Fruit fly (Drosophila melanogaster) whole organism, embryonic: ENCODE data around the gene CG9030.
A peak's percentile ranks its signal among the peaks of the same experiment; 100 is the strongest.

Experiments used
- Aef1 ChIP-seq: fragments of 200-800 bp; sonication (Bioruptor generic); IDR thresholded peaks from 3 replicates; pipeline ENCODE4 v1.3.6; 2022; ENCODE audit warnings: missing biosample characterization, missing genetic modification characterization
- Antp ChIP-seq: fragments of 200-800 bp; sonication (Bioruptor generic); optimal IDR thresholded peaks from 3 replicates; lab custom pipeline; 2016; ENCODE audit warnings: missing biosample characterization, missing genetic modification characterization
- Asciz ChIP-seq: fragments of 200-800 bp; sonication (Bioruptor generic); optimal IDR thresholded peaks from 2 replicates; lab custom pipeline; 2017; ENCODE audit warnings: missing biosample characterization, mild to moderate bottlenecking, missing genetic modification characterization, missing genetic modification reagents
- CG10209 ChIP-seq: fragments of 200-800 bp; sonication (Bioruptor generic); optimal IDR thresholded peaks from 3 replicates; lab custom pipeline; 2017; ENCODE audit warnings: missing biosample characterization, mild to moderate bottlenecking, missing genetic modification characterization, missing genetic modification reagents
- CG10321 ChIP-seq: fragments of 200-800 bp; sonication (Bioruptor generic); IDR thresholded peaks from 2 replicates; pipeline ENCODE4 v1.3.6; 2022; ENCODE audit warnings: missing biosample characterization, missing genetic modification characterization
- CG11696 ChIP-seq: fragments of 200-800 bp; sonication (Bioruptor generic); IDR thresholded peaks from 2 replicates; pipeline ENCODE4 v1.3.6; 2022; ENCODE audit warnings: missing biosample characterization, missing genetic modification characterization
- CG14965 ChIP-seq: fragments of 200-800 bp; sonication (Bioruptor generic); optimal IDR thresholded peaks from 2 replicates; lab custom pipeline; 2016; ENCODE audit warnings: missing biosample characterization, missing genetic modification characterization, borderline replicate concordance
- CG16815 ChIP-seq: fragments of 200-800 bp; sonication (Bioruptor generic); optimal IDR thresholded peaks from 3 replicates; lab custom pipeline; 2017; ENCODE audit warnings: missing biosample characterization, mild to moderate bottlenecking, missing genetic modification characterization
- CG17385 ChIP-seq: fragments of 200-800 bp; sonication (Bioruptor generic); optimal IDR thresholded peaks from 3 replicates; lab custom pipeline; 2018; ENCODE audit warnings: missing biosample characterization, mild to moderate bottlenecking, missing genetic modification characterization
- CG1792 ChIP-seq: fragments of 200-800 bp; sonication (Bioruptor generic); optimal IDR thresholded peaks from 2 replicates; lab custom pipeline; 2016; ENCODE audit warnings: missing biosample characterization, missing genetic modification characterization
- CG2678 ChIP-seq: fragments of 200-800 bp; sonication (Bioruptor generic); optimal IDR thresholded peaks from 3 replicates; lab custom pipeline; 2019; ENCODE audit warnings: missing biosample characterization, mild to moderate bottlenecking, missing genetic modification characterization, moderate library complexity
- CG2889 ChIP-seq: fragments of 200-800 bp; sonication (Bioruptor generic); IDR thresholded peaks from 3 replicates; pipeline ENCODE4 v1.3.6; 2022; ENCODE audit warnings: missing biosample characterization, missing genetic modification characterization
- CG3065 ChIP-seq: fragments of 200-800 bp; sonication (Bioruptor generic); optimal IDR thresholded peaks from 2 replicates; lab custom pipeline; 2016; ENCODE audit warnings: missing biosample characterization, missing genetic modification characterization
- CG3407 ChIP-seq: fragments of 200-800 bp; sonication (Bioruptor generic); optimal IDR thresholded peaks from 2 replicates; lab custom pipeline; 2018; ENCODE audit warnings: missing biosample characterization, mild to moderate bottlenecking, missing genetic modification characterization
- CG34376 ChIP-seq: fragments of 200-800 bp; sonication (Bioruptor generic); optimal IDR thresholded peaks from 2 replicates; lab custom pipeline; 2018; ENCODE audit warnings: missing biosample characterization, mild to moderate bottlenecking, missing genetic modification characterization
- CG8281 ChIP-seq: fragments of 200-800 bp; sonication (Bioruptor generic); optimal IDR thresholded peaks from 2 replicates; lab custom pipeline; 2018; ENCODE audit warnings: missing biosample characterization, mild to moderate bottlenecking, missing genetic modification characterization, moderate library complexity
- CG8478 ChIP-seq: fragments of >200 bp; optimal IDR thresholded peaks from 2 replicates; lab custom pipeline; 2018
- Dip3 ChIP-seq: fragments of 200-800 bp; sonication (Bioruptor generic); optimal IDR thresholded peaks from 3 replicates; lab custom pipeline; 2016; ENCODE audit warnings: missing biosample characterization, missing genetic modification characterization
- Dll ChIP-seq: fragments of 200-800 bp; sonication (Bioruptor generic); IDR thresholded peaks from 4 replicates; pipeline ENCODE4 v1.3.6; 2022; ENCODE audit warnings: missing biosample characterization, missing genetic modification characterization; ENCODE audit not compliant: partially characterized antibody
- Doc2 ChIP-seq: fragments of 200-800 bp; sonication (Bioruptor generic); IDR thresholded peaks from 2 replicates; pipeline ENCODE4 v1.3.6; 2022; ENCODE audit warnings: missing biosample characterization, missing genetic modification characterization
- Fer1 ChIP-seq: fragments of 200-800 bp; sonication (Bioruptor generic); optimal IDR thresholded peaks from 2 replicates; lab custom pipeline; 2017; ENCODE audit warnings: missing biosample characterization, mild to moderate bottlenecking, missing genetic modification characterization
- GATAe ChIP-seq: fragments of 200-800 bp; sonication (Bioruptor generic); conservative IDR thresholded peaks from 2 replicates; pipeline ENCODE4 v1.3.6; 2022; ENCODE audit warnings: missing biosample characterization, missing genetic modification characterization
- Hey ChIP-seq: fragments of 200-800 bp; sonication (Bioruptor generic); optimal IDR thresholded peaks from 3 replicates; lab custom pipeline; 2018; ENCODE audit warnings: missing biosample characterization, mild to moderate bottlenecking, missing genetic modification characterization
- HmgZ ChIP-seq: fragments of 200-800 bp; sonication (Bioruptor generic); optimal IDR thresholded peaks from 2 replicates; lab custom pipeline; 2018; ENCODE audit warnings: missing biosample characterization, mild to moderate bottlenecking, missing genetic modification characterization
- Jarid2 ChIP-seq: fragments of 200-800 bp; sonication (Bioruptor generic); optimal IDR thresholded peaks from 3 replicates; lab custom pipeline; 2017; ENCODE audit warnings: mild to moderate bottlenecking, missing biosample characterization, missing genetic modification reagents, missing genetic modification characterization
- Med ChIP-seq: fragments of 200-800 bp; sonication (Bioruptor generic); peaks from one replicate; lab custom pipeline; 2016; ENCODE audit warnings: missing biosample characterization, missing genetic modification characterization, mild to moderate bottlenecking, inconsistent platforms, moderate library complexity
- NK7.1 ChIP-seq: fragments of 200-800 bp; sonication (Bioruptor generic); optimal IDR thresholded peaks from 3 replicates; lab custom pipeline; 2016; ENCODE audit warnings: missing biosample characterization, missing genetic modification characterization
- Pdp1 ChIP-seq, 2 experiments: fragments of 200-800 bp; sonication (Bioruptor generic); optimal IDR thresholded peaks; 3 replicates each; lab custom pipeline; 2016; ENCODE audit warnings: missing biosample characterization in 2 of 2, missing genetic modification characterization in 2 of 2, mild to moderate bottlenecking in 1 of 2, moderate library complexity in 1 of 2
- Side ChIP-seq: fragments of 200-800 bp; sonication (Bioruptor generic); optimal IDR thresholded peaks from 2 replicates; lab custom pipeline; 2016; ENCODE audit warnings: missing biosample characterization, missing genetic modification characterization
- Sry-β ChIP-seq: fragments of 200-800 bp; sonication (Bioruptor generic); optimal IDR thresholded peaks from 2 replicates; lab custom pipeline; 2018; ENCODE audit warnings: missing biosample characterization, mild to moderate bottlenecking, missing genetic modification characterization, moderate library complexity
- Trl ChIP-seq, 3 experiments: fragments of >200 bp in 2 of 3; fragments of 200-800 bp in 1 of 3; sonication (Bioruptor generic) in 1 of 3; optimal IDR thresholded peaks; 2 replicates in 1 of 3; 3 replicates in 2 of 3; lab custom pipeline; 2016 to 2017; ENCODE audit warnings: missing biosample characterization in 1 of 3, missing genetic modification characterization in 1 of 3
- Vsx1 ChIP-seq: fragments of 200-800 bp; sonication (Bioruptor generic); optimal IDR thresholded peaks from 2 replicates; lab custom pipeline; 2017; ENCODE audit warnings: missing biosample characterization, mild to moderate bottlenecking, missing genetic modification characterization, missing genetic modification reagents
- abd-A ChIP-seq: fragments of 200-800 bp; sonication (Bioruptor generic); optimal IDR thresholded peaks from 3 replicates; lab custom pipeline; 2019; ENCODE audit warnings: missing biosample characterization, mild to moderate bottlenecking, missing genetic modification characterization, moderate library complexity
- exex ChIP-seq: fragments of 200-800 bp; sonication (Bioruptor generic); optimal IDR thresholded peaks from 4 replicates; lab custom pipeline; 2018; ENCODE audit warnings: missing biosample characterization, mild to moderate bottlenecking, missing genetic modification characterization, moderate library complexity
- grn ChIP-seq: fragments of 200-800 bp; sonication (Bioruptor generic); optimal IDR thresholded peaks from 3 replicates; lab custom pipeline; 2017; ENCODE audit warnings: missing biosample characterization, missing genetic modification characterization
- h ChIP-seq: fragments of >200 bp; optimal IDR thresholded peaks from 2 replicates; lab custom pipeline; 2017
- lola ChIP-seq, 3 experiments: fragments of >200 bp in 2 of 3; fragments of 200-800 bp in 1 of 3; sonication (Bioruptor generic) in 1 of 3; optimal IDR thresholded peaks; 2 replicates each; lab custom pipeline; 2017 to 2019; ENCODE audit warnings: missing biosample characterization in 3 of 3, missing genetic modification characterization in 3 of 3, mild to moderate bottlenecking in 1 of 3, moderate library complexity in 1 of 3
- mirr ChIP-seq: fragments of 200-800 bp; sonication (Bioruptor generic); optimal IDR thresholded peaks from 3 replicates; lab custom pipeline; 2018; ENCODE audit warnings: missing biosample characterization, mild to moderate bottlenecking, missing genetic modification characterization
- nom ChIP-seq: fragments of 200-800 bp; sonication (Bioruptor generic); optimal IDR thresholded peaks from 2 replicates; lab custom pipeline; 2017; ENCODE audit warnings: missing biosample characterization, missing genetic modification characterization, mild to moderate bottlenecking, moderate library complexity, missing genetic modification reagents
- pb ChIP-seq: fragments of 200-800 bp; sonication (Bioruptor generic); optimal IDR thresholded peaks from 3 replicates; lab custom pipeline; 2016; ENCODE audit warnings: missing biosample characterization, missing genetic modification characterization
- phol ChIP-seq: fragments of 200-800 bp; sonication (Bioruptor generic); optimal IDR thresholded peaks from 3 replicates; lab custom pipeline; 2018; ENCODE audit warnings: missing biosample characterization, mild to moderate bottlenecking, missing genetic modification characterization, moderate library complexity
- sd ChIP-seq: fragments of 200-800 bp; sonication (Bioruptor generic); optimal IDR thresholded peaks from 3 replicates; lab custom pipeline; 2018; ENCODE audit warnings: missing biosample characterization, mild to moderate bottlenecking, missing genetic modification characterization, moderate library complexity
- sens-2 ChIP-seq: fragments of 200-800 bp; sonication (Bioruptor generic); IDR thresholded peaks from 2 replicates; pipeline ENCODE4 v1.3.6; 2022; ENCODE audit warnings: missing biosample characterization, missing genetic modification characterization
- sug ChIP-seq: fragments of 200-800 bp; optimal IDR thresholded peaks from 2 replicates; lab custom pipeline; 2019; ENCODE audit warnings: missing biosample characterization, mild to moderate bottlenecking, missing genetic modification characterization, moderate library complexity
- twi ChIP-seq: fragments of 200-800 bp; optimal IDR thresholded peaks from 2 replicates; lab custom pipeline; 2019; ENCODE audit warnings: missing biosample characterization, mild to moderate bottlenecking, missing genetic modification characterization, moderate library complexity
- wor ChIP-seq: fragments of 200-800 bp; sonication (Bioruptor generic); IDR thresholded peaks from 2 replicates; pipeline ENCODE4 v1.3.6; 2022; ENCODE audit warnings: missing biosample characterization, missing genetic modification characterization
- z ChIP-seq: fragments of 200-800 bp; sonication (Bioruptor generic); IDR thresholded peaks from 3 replicates; pipeline ENCODE4 v1.3.6; 2022; ENCODE audit warnings: missing biosample characterization, missing genetic modification characterization

CG9030 gene

DNA sequence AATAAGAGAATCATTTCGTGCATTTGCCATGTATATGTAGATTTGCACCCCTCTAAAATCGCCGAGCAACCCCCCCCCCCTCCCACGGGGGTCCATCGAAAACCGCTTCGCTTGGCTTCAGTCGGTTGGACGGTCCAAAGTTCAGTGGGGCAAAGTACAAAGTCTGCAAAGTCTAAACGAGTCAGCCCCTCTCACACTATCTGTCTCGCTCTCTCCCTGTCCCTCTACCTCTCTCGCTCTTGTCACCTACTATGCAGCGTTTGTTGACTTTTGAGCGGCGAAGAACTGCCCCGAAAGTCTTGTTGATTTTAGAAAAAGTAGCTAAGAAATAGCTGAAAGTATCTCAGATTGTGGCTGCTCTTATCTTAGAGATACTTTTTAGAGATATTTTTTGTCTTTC, 7.5 kb downstream of the CG9030 start (continued):
- TF ChIP-seq abd-A (tag; lab: Kevin White, UChicago) (no peak), Dip3 (GFP tag; lab: Kevin White, UChicago) (peak; percentile 15), Jarid2 (GFP tag; lab: Kevin White, UChicago) (peak; percentile 47), h (lab: Kevin White, UChicago) (no peak), Trl (optimal IDR thresholded peaks at IDR 0.05; lab: Kevin White, UChicago) (peak in 1 of 2 experiments; percentile 10), Trl (GFP tag; optimal IDR thresholded peaks at IDR 0.05; lab: Kevin White, UChicago) (no peak), CG3407 (peak; percentile 40), CG14965 (GFP tag; lab: Kevin White, UChicago) (no peak), GATAe (GFP tag; lab: Robert Waterston, UW) (no peak), CG16815 (GFP tag; lab: Kevin White, UChicago) (no peak), CG8478 (lab: Kevin White, UChicago) (no peak), Fer1 (GFP tag; lab: Kevin White, UChicago) (peak; percentile 32), CG17385 (peak; percentile 26), CG10209 (GFP tag; lab: Kevin White, UChicago) (peak; percentile 7), Aef1 (0 out of 3 replicates have a peak, but pooled peaks have one; percentile 12), CG10321 (GFP tag; lab: Robert Waterston, UW) (peak; percentile 83), Side (GFP tag; lab: Kevin White, UChicago) (peak; percentile 0), pb (GFP tag; lab: Kevin White, UChicago) (peak; percentile 32), Asciz (GFP tag; lab: Kevin White, UChicago) (peak; percentile 55), z (peak; percentile 66; the same call in 1 of the 3 replicates)
- TF ChIP-seq, all 482 proteins: peak for 189

- TF ChIP-seq GATAe (GFP tag; lab: Robert Waterston, UW) (peak; percentile 46; the same call in 1 of the 2 replicates), CG8281 (tag; lab: Kevin White, UChicago) (no peak), CG34376 (GFP tag; lab: Kevin White, UChicago) (peak; percentile 38), phol (tag; lab: Kevin White, UChicago) (no peak), Hey (peak; percentile 52), grn (GFP tag; lab: Kevin White, UChicago) (peak; percentile 19), lola (GFP tag; optimal IDR thresholded peaks at IDR 0.05; lab: Kevin White, UChicago) (no peak), Vsx1 (peak; percentile 0), CG2678 (tag; lab: Kevin White, UChicago) (peak; percentile 21), mirr (GFP tag; lab: Kevin White, UChicago) (peak; percentile 86), wor (GFP tag; lab: Robert Waterston, UW) (no peak), CG1792 (no peak), sd (tag; lab: Kevin White, UChicago) (peak; percentile 93), sug (tag; lab: Kevin White, UChicago) (peak; percentile 97), exex (tag; lab: Kevin White, UChicago) (peak; percentile 88), Doc2 (GFP tag; lab: Robert Waterston, UW) (no peak), sens-2 (GFP tag; lab: Robert Waterston, UW) (peak; percentile 53; the same call in 1 of the 2 replicates), Pdp1 (GFP tag; optimal IDR thresholded peaks at IDR 0.05; lab: Kevin White, UChicago) (peak in 1 of 2 experiments; percentile 1), Fer1 (GFP tag; lab: Kevin White, UChicago) (peak; percentile 1), twi (tag; lab: Kevin White, UChicago) (peak; percentile 19)
Observed at dm6 chrX:14946522-14946921, 8.4 kb downstream of the CG9030 start.

dm6 chrX:14936250-14936649, 18.6 kb downstream of the CG9030 start:
- TF ChIP-seq HmgZ (tag; lab: Kevin White, UChicago) (no peak), nom (GFP tag; lab: Kevin White, UChicago) (peak; percentile 53), CG11696 (peak; percentile 41; the same call in 1 of the 2 replicates), Sry-β (GFP tag; lab: Kevin White, UChicago) (no peak), Dll (no peak), lola (GFP tag; optimal IDR thresholded peaks at IDR 0.05; lab: Kevin White, UChicago) (no peak), Antp (GFP tag; lab: Kevin White, UChicago) (no peak), CG2889 (GFP tag; lab: Robert Waterston, UW) (no peak), NK7.1 (GFP tag; lab: Kevin White, UChicago) (no peak), CG3065 (GFP tag; lab: Kevin White, UChicago) (no peak), Med (GFP tag; lab: Kevin White, UChicago) (peak; percentile 43)
- TF ChIP-seq, all 482 proteins: peak for 3
